Fruit fly (Drosophila melanogaster): ENCODE data around the gene CG34250.

DNA sequence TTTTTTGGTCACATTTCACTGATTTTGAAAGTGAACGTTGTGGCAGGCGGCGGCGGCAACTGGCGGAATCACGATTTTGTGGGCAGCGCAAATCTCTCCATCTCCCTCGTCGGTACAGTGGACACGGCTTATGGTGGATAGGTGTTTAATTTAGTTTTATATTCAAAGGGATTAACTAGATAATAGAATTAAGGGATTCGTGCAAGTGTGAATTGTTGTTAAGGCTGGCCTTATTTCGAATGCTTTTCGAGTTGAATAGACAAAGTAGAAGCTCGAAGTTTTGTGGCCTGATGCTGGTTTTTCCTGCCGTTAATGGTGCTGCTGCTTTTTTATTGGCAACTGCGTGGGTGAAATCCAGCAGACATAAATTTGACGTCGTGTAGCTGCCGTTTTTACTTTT lies 21.9 kb downstream of the CG34250 start:
- TF ChIP-seq usp (GFP tag; optimal IDR thresholded peaks at IDR 0.05) (no peak), Dll (optimal IDR thresholded peaks at IDR 0.05) (no peak), pan (optimal IDR thresholded peaks at IDR 0.05) (no peak), EcR (GFP tag; optimal IDR thresholded peaks at IDR 0.05) (no peak), psq (optimal IDR thresholded peaks at IDR 0.05) (no peak)
